Worm (Caenorhabditis elegans) whole organism, L4 larva: ENCODE data around the gene C25F9.5.
A peak's percentile ranks its signal among the peaks of the same experiment; 100 is the strongest.

Source experiments
- F10B5.3 ChIP-seq: sonication (generic microtip); optimal IDR thresholded peaks from 2 replicates; lab custom pipeline; 2016; ENCODE audit warnings: mild to moderate bottlenecking, missing genetic modification characterization, missing compliant biosample characterization
- F26F4.8 ChIP-seq: fragments of 200-800 bp; sonication (Bioruptor generic); conservative IDR thresholded peaks from 2 replicates; pipeline ENCODE4 v1.3.6; 2022; ENCODE audit warnings: missing genetic modification characterization, missing compliant biosample characterization
- F37D6.2 ChIP-seq: sonication (generic microtip); optimal IDR thresholded peaks from 2 replicates; lab custom pipeline; 2016; ENCODE audit warnings: mild to moderate bottlenecking, missing genetic modification characterization, missing compliant biosample characterization
- Y105C5A.15 ChIP-seq: fragments of 200-800 bp; sonication (Bioruptor generic); IDR thresholded peaks from 2 replicates; pipeline ENCODE4 v1.3.6; 2022; ENCODE audit warnings: missing genetic modification characterization, missing compliant biosample characterization
- aha-1 ChIP-seq: fragments of 150-350 bp; peaks from one replicate; lab custom pipeline; 2014; ENCODE audit warnings: missing biosample characterization, missing genetic modification characterization
- ceh-20 ChIP-seq: fragments of 200-800 bp; sonication (Bioruptor generic); IDR thresholded peaks from 2 replicates; pipeline ENCODE4 v1.3.6; 2022; ENCODE audit warnings: missing genetic modification reagents, missing genetic modification characterization, missing compliant biosample characterization
- ceh-32 ChIP-seq: sonication (generic microtip); optimal IDR thresholded peaks from 2 replicates; lab custom pipeline; 2016; ENCODE audit warnings: mild to moderate bottlenecking, missing genetic modification characterization, missing compliant biosample characterization; ENCODE audit not compliant: poor library complexity
- ceh-82 ChIP-seq: sonication (generic microtip); optimal IDR thresholded peaks from 2 replicates; lab custom pipeline; 2017; ENCODE audit warnings: missing biosample characterization, missing genetic modification characterization
- daf-16 ChIP-seq, 3 experiments: sonication (generic microtip); optimal IDR thresholded peaks; 2 replicates each; lab custom pipeline; 2016 to 2017; ENCODE audit warnings: missing genetic modification characterization in 3 of 3, missing genetic modification reagents in 3 of 3, mild to moderate bottlenecking in 2 of 3, missing compliant biosample characterization in 2 of 3, missing biosample characterization in 1 of 3, moderate library complexity in 1 of 3
- daf-8 ChIP-seq: fragments of 200-800 bp; sonication (Bioruptor generic); IDR thresholded peaks from 2 replicates; pipeline ENCODE4 v1.3.6; 2022; ENCODE audit warnings: missing genetic modification characterization, missing compliant biosample characterization
- dmd-6 ChIP-seq: fragments of 200-800 bp; sonication (Bioruptor generic); IDR thresholded peaks from 2 replicates; pipeline ENCODE4 v1.3.6; 2022; ENCODE audit warnings: missing genetic modification reagents, missing genetic modification characterization, missing compliant biosample characterization
- dmd-8 ChIP-seq: fragments of 200-800 bp; sonication (Bioruptor generic); IDR thresholded peaks from 2 replicates; pipeline ENCODE4 v1.3.6; 2022; ENCODE audit warnings: missing genetic modification characterization, missing compliant biosample characterization
- dpl-1 ChIP-seq: fragments of 150-350 bp; optimal IDR thresholded peaks from 2 replicates; lab custom pipeline; 2014; ENCODE audit warnings: missing biosample characterization, missing genetic modification reagents, missing genetic modification characterization
- egl-43 ChIP-seq: fragments of 200-800 bp; sonication (Bioruptor generic); IDR thresholded peaks from 2 replicates; pipeline ENCODE4 v1.3.6; 2022; ENCODE audit warnings: missing genetic modification reagents, missing genetic modification characterization, missing compliant biosample characterization
- hlh-11 ChIP-seq: fragments of 200-800 bp; sonication (Bioruptor generic); optimal IDR thresholded peaks from 2 replicates; lab custom pipeline; 2018; ENCODE audit warnings: mild to moderate bottlenecking, missing genetic modification characterization, missing compliant biosample characterization
- hlh-30 ChIP-seq: sonication (generic microtip); optimal IDR thresholded peaks from 2 replicates; lab custom pipeline; 2017; ENCODE audit warnings: antibody characterized with exemption, mild to moderate bottlenecking, missing genetic modification characterization, missing compliant biosample characterization; ENCODE audit not compliant: insufficient read depth
- lin-1 ChIP-seq: fragments of 200-800 bp; sonication (Bioruptor generic); IDR thresholded peaks from 2 replicates; pipeline ENCODE4 v1.3.6; 2022; ENCODE audit warnings: missing genetic modification reagents, missing genetic modification characterization, missing compliant biosample characterization
- lin-38 ChIP-seq: fragments of 200-800 bp; sonication (Bioruptor generic); IDR thresholded peaks from 2 replicates; pipeline ENCODE4 v1.3.6; 2022; ENCODE audit warnings: missing genetic modification reagents, missing genetic modification characterization, missing compliant biosample characterization
- lir-3 ChIP-seq: sonication (generic microtip); optimal IDR thresholded peaks from 2 replicates; lab custom pipeline; 2016; ENCODE audit warnings: mild to moderate bottlenecking, missing genetic modification characterization, missing compliant biosample characterization
- madf-5 ChIP-seq, 2 experiments: fragments of 200-800 bp; sonication (Bioruptor generic); IDR thresholded peaks; 2 replicates each; pipeline ENCODE4 v1.3.6; 2022; ENCODE audit warnings: missing compliant biosample characterization in 2 of 2, missing genetic modification characterization in 2 of 2
- mxl-2 ChIP-seq: fragments of 200-800 bp; sonication (Bioruptor generic); conservative IDR thresholded peaks from 2 replicates; pipeline ENCODE4 v1.3.6; 2022; ENCODE audit warnings: missing genetic modification reagents, missing genetic modification characterization, missing compliant biosample characterization
- nhr-102 ChIP-seq: sonication (generic microtip); optimal IDR thresholded peaks from 2 replicates; lab custom pipeline; 2016; ENCODE audit warnings: mild to moderate bottlenecking, missing genetic modification characterization, moderate library complexity, missing compliant biosample characterization
- nhr-111 ChIP-seq: fragments of 200-800 bp; sonication (Bioruptor generic); optimal IDR thresholded peaks from 2 replicates; lab custom pipeline; 2018; ENCODE audit warnings: mild to moderate bottlenecking, missing genetic modification characterization, missing compliant biosample characterization
- nhr-237 ChIP-seq: sonication (generic microtip); optimal IDR thresholded peaks from 2 replicates; lab custom pipeline; 2017; ENCODE audit warnings: missing biosample characterization, missing genetic modification characterization
- nhr-28 ChIP-seq: fragments of 150-350 bp; optimal IDR thresholded peaks from 2 replicates; lab custom pipeline; 2014; ENCODE audit warnings: missing biosample characterization, missing genetic modification characterization
- nhr-6 ChIP-seq: fragments of 150-350 bp; optimal IDR thresholded peaks from 2 replicates; lab custom pipeline; 2014; ENCODE audit warnings: missing biosample characterization, missing genetic modification characterization
- php-3 ChIP-seq: fragments of 200-800 bp; sonication (Bioruptor generic); IDR thresholded peaks from 2 replicates; pipeline ENCODE4 v1.3.6; 2022; ENCODE audit warnings: missing genetic modification reagents, missing genetic modification characterization, missing compliant biosample characterization
- pqm-1 ChIP-seq: sonication (generic microtip); optimal IDR thresholded peaks from 2 replicates; lab custom pipeline; 2017; ENCODE audit warnings: missing biosample characterization, missing genetic modification characterization
- saeg-2 ChIP-seq: fragments of 200-800 bp; sonication (Bioruptor generic); IDR thresholded peaks from 2 replicates; pipeline ENCODE4 v1.3.6; 2022; ENCODE audit warnings: missing genetic modification reagents, missing genetic modification characterization, missing compliant biosample characterization
- snpc-4 ChIP-seq: fragments of 150-350 bp; optimal IDR thresholded peaks from 2 replicates; lab custom pipeline; 2014; ENCODE audit warnings: missing biosample characterization, missing genetic modification characterization
- tag-97 ChIP-seq: fragments of 200-800 bp; sonication (Bioruptor generic); IDR thresholded peaks from 2 replicates; pipeline ENCODE4 v1.3.6; 2022; ENCODE audit warnings: missing genetic modification characterization, missing compliant biosample characterization
- tra-1 ChIP-seq: fragments of 200-800 bp; sonication (Bioruptor generic); IDR thresholded peaks from 2 replicates; pipeline ENCODE4 v1.3.6; 2022; ENCODE audit warnings: missing genetic modification reagents, missing genetic modification characterization, missing compliant biosample characterization
- vab-7 ChIP-seq: fragments of 200-800 bp; sonication (Bioruptor generic); IDR thresholded peaks from 2 replicates; pipeline ENCODE4 v1.3.6; 2022; ENCODE audit warnings: missing genetic modification reagents, missing genetic modification characterization, missing compliant biosample characterization
- zip-11 ChIP-seq: fragments of 200-800 bp; sonication (Bioruptor generic); IDR thresholded peaks from 2 replicates; pipeline ENCODE4 v1.3.6; 2022; ENCODE audit warnings: missing genetic modification characterization, missing compliant biosample characterization
- zip-2 ChIP-seq: fragments of 150-350 bp; optimal IDR thresholded peaks from 2 replicates; lab custom pipeline; 2014; ENCODE audit warnings: missing biosample characterization, missing genetic modification characterization

The C25F9.5 gene

ce11 chrV:19433806-19434437 is 23.3 kb upstream of the C25F9.5 start, which contains the start of gene C25F9.16:
TSS of gene C25F9.16 (plus strand) at chrV:19434387.
- TF ChIP-seq dpl-1 (no peak), aha-1 (tag; lab: Kevin White, UChicago) (peak; percentile 72), nhr-102 (tag; lab: Kevin White, UChicago) (no peak), madf-5 (GFP tag; IDR thresholded peaks at IDR 0.05; lab: Robert Waterston, UW) (no peak), F10B5.3 (tag; lab: Kevin White, UChicago) (no peak), ceh-20 (GFP tag; lab: Robert Waterston, UW) (0 out of 2 replicates have a peak, but pooled peaks have one; percentile 26), tag-97 (GFP tag; lab: Robert Waterston, UW) (no peak), php-3 (GFP tag; lab: Robert Waterston, UW) (peak; percentile 90), daf-16 (GFP tag; optimal IDR thresholded peaks at IDR 0.05; lab: Kevin White, UChicago) (no peak), daf-16 (tag; optimal IDR thresholded peaks at IDR 0.05; lab: Kevin White, UChicago) (peak; percentile 33), nhr-28 (tag; lab: Kevin White, UChicago) (peak; percentile 24), pqm-1 (tag; lab: Kevin White, UChicago) (peak; percentile 42)

- no peak for TF ChIP-seq dmd-6 (GFP tag; lab: Robert Waterston, UW)
- no peak for TF ChIP-seq zip-11
- no peak for TF ChIP-seq nhr-6 (tag; lab: Kevin White, UChicago)
- TF ChIP-seq nhr-237 (tag; lab: Kevin White, UChicago): no peak
- TF ChIP-seq snpc-4 (tag; lab: Kevin White, UChicago): no peak
- TF ChIP-seq tag-97 (GFP tag; lab: Robert Waterston, UW): no peak
Observed at ce11 chrV:19432972-19433371, 22.3 kb upstream of the C25F9.5 start, which contains the start of gene C25F9.11. TSS of gene C25F9.11 (minus strand) at chrV:19433072.

- TF ChIP-seq ceh-82 (no peak), nhr-111 (GFP tag; lab: Kevin White, UChicago) (no peak), php-3 (GFP tag; lab: Robert Waterston, UW) (peak; percentile 86), nhr-28 (tag; lab: Kevin White, UChicago) (peak; percentile 27), daf-8 (GFP tag; lab: Robert Waterston, UW) (no peak), ceh-32 (tag; lab: Kevin White, UChicago) (no peak), lir-3 (tag; lab: Kevin White, UChicago) (no peak), pqm-1 (tag; lab: Kevin White, UChicago) (no peak), egl-43 (GFP tag; lab: Robert Waterston, UW) (no peak), lin-1 (no peak), dmd-8 (GFP tag; lab: Robert Waterston, UW) (no peak), tag-97 (GFP tag; lab: Robert Waterston, UW) (no peak), zip-2 (tag; lab: Kevin White, UChicago) (peak; percentile 46), F37D6.2 (no peak), zip-11 (no peak), aha-1 (tag; lab: Kevin White, UChicago) (peak; percentile 76)
Observed at ce11 chrV:19432030-19432429, 21.4 kb upstream of the C25F9.5 start.

ce11 chrV:19431036-19431435 is 20.4 kb upstream of the C25F9.5 start, which contains the start of gene srw-85:
TSS of gene srw-85 (minus strand) at chrV:19431136.
- no peak for TF ChIP-seq Y105C5A.15 (GFP tag; lab: Robert Waterston, UW)
- TF ChIP-seq ceh-20 (GFP tag; lab: Robert Waterston, UW): no peak

- TF ChIP-seq mxl-2 (peak; percentile 63; the same call in 1 of the 2 replicates), F26F4.8 (GFP tag; lab: Robert Waterston, UW) (0 out of 2 replicates have a peak, but pooled peaks have one; percentile 19), hlh-11 (tag; lab: Kevin White, UChicago) (peak; percentile 8), nhr-111 (GFP tag; lab: Kevin White, UChicago) (peak; percentile 62), saeg-2 (0 out of 2 replicates have a peak, but pooled peaks have one; percentile 11), lin-38 (GFP tag; lab: Robert Waterston, UW) (no peak), hlh-30 (tag; lab: Kevin White, UChicago) (peak; percentile 30), tra-1 (0 out of 2 replicates have a peak, but pooled peaks have one; percentile 25), vab-7 (GFP tag; lab: Robert Waterston, UW) (no peak)
Observed at ce11 chrV:19430351-19430913, 19.8 kb upstream of the C25F9.5 start.
